Fruit fly (Drosophila melanogaster) whole organism, wandering third instar larva: ENCODE results near the gene Osi16.

Experiments
- Abd-B ChIP-seq: fragments of >200 bp; optimal IDR thresholded peaks from 2 replicates; lab custom pipeline; 2017; ENCODE audit warnings: missing biosample characterization, missing genetic modification characterization
- CG32264 ChIP-seq: fragments of 200-800 bp; sonication (Bioruptor generic); optimal IDR thresholded peaks from 2 replicates; lab custom pipeline; 2016; ENCODE audit warnings: missing biosample characterization, missing genetic modification characterization
- CG9705 ChIP-seq: fragments of 200-800 bp; sonication (Bioruptor generic); optimal IDR thresholded peaks from 2 replicates; lab custom pipeline; 2018; ENCODE audit warnings: missing biosample characterization, mild to moderate bottlenecking, missing genetic modification characterization
- CrebA ChIP-seq: fragments of 200-800 bp; sonication (Bioruptor generic); optimal IDR thresholded peaks from 2 replicates; lab custom pipeline; 2016; ENCODE audit warnings: missing biosample characterization, mild to moderate bottlenecking, missing genetic modification characterization, borderline replicate concordance
- Dfd ChIP-seq: fragments of >200 bp; optimal IDR thresholded peaks from 2 replicates; lab custom pipeline; 2017; ENCODE audit warnings: missing biosample characterization, missing genetic modification characterization
- GATAd ChIP-seq: sonication (Bioruptor generic); optimal IDR thresholded peaks from 2 replicates; lab custom pipeline; 2016; ENCODE audit warnings: missing biosample characterization, missing genetic modification characterization
- Hnf4 ChIP-seq: fragments of 200-800 bp; sonication (Bioruptor generic); optimal IDR thresholded peaks from 2 replicates; lab custom pipeline; 2016; ENCODE audit warnings: missing biosample characterization, mild to moderate bottlenecking, missing genetic modification characterization
- Hr78 ChIP-seq: fragments of >200 bp; optimal IDR thresholded peaks from 2 replicates; lab custom pipeline; 2017; ENCODE audit warnings: missing biosample characterization, missing genetic modification characterization
- Hr83 ChIP-seq: fragments of 200-300 bp; sonication (Bioruptor generic); optimal IDR thresholded peaks from 2 replicates; lab custom pipeline; 2016; ENCODE audit warnings: missing biosample characterization, mild to moderate bottlenecking, missing genetic modification characterization, moderate library complexity; ENCODE audit not compliant: poor library complexity, severe bottlenecking
- Jra ChIP-seq: sonication (Bioruptor generic); optimal IDR thresholded peaks from 2 replicates; lab custom pipeline; 2016; ENCODE audit warnings: missing biosample characterization, missing genetic modification characterization
- Myc ChIP-seq: fragments of >200 bp; optimal IDR thresholded peaks from 2 replicates; lab custom pipeline; 2017
- N ChIP-seq: fragments of >200 bp; optimal IDR thresholded peaks from 2 replicates; lab custom pipeline; 2018; ENCODE audit warnings: missing biosample characterization, missing external identifiers, missing genetic modification characterization
- OdsH ChIP-seq: fragments of 200-800 bp; sonication (Bioruptor generic); optimal IDR thresholded peaks from 2 replicates; lab custom pipeline; 2016; ENCODE audit warnings: missing biosample characterization, mild to moderate bottlenecking, missing genetic modification characterization
- Rel ChIP-seq, 2 experiments: fragments of 200-800 bp; sonication (Bioruptor generic) in 1 of 2; optimal IDR thresholded peaks; 2 replicates in 1 of 2; 3 replicates in 1 of 2; lab custom pipeline; 2016 to 2019; ENCODE audit warnings: mild to moderate bottlenecking in 2 of 2, missing biosample characterization in 2 of 2, missing genetic modification characterization in 2 of 2, moderate library complexity in 1 of 2
- Sp1 ChIP-seq: fragments of 200-800 bp; sonication (Bioruptor generic); optimal IDR thresholded peaks from 3 replicates; lab custom pipeline; 2019; ENCODE audit warnings: missing biosample characterization, mild to moderate bottlenecking, missing genetic modification characterization, moderate library complexity
- Vsx2 ChIP-seq: fragments of 200-300, 225-300 bp; sonication (Bioruptor generic); optimal IDR thresholded peaks from 2 replicates; lab custom pipeline; 2018; ENCODE audit warnings: missing biosample characterization, missing genetic modification characterization; ENCODE audit not compliant: partially characterized antibody
- brk ChIP-seq: fragments of 200-800 bp; sonication (Bioruptor generic); optimal IDR thresholded peaks from 2 replicates; lab custom pipeline; 2016; ENCODE audit warnings: missing biosample characterization, mild to moderate bottlenecking, missing genetic modification characterization
- dmrt93B ChIP-seq: fragments of 200-800 bp; sonication (Bioruptor generic); optimal IDR thresholded peaks from 2 replicates; lab custom pipeline; 2018; ENCODE audit warnings: missing biosample characterization, mild to moderate bottlenecking, missing genetic modification characterization
- dsf ChIP-seq: sonication (Bioruptor generic); optimal IDR thresholded peaks from 2 replicates; lab custom pipeline; 2016; ENCODE audit warnings: missing biosample characterization, missing genetic modification characterization, borderline replicate concordance
- ey ChIP-seq: fragments of 200-800 bp; sonication (Bioruptor generic); optimal IDR thresholded peaks from 2 replicates; lab custom pipeline; 2016; ENCODE audit warnings: missing biosample characterization, missing genetic modification characterization
- foxo ChIP-seq, 2 experiments: fragments of 200-800 bp; sonication (Bioruptor generic); optimal IDR thresholded peaks; 2 replicates in 1 of 2; 3 replicates in 1 of 2; lab custom pipeline; 2016 to 2017; ENCODE audit warnings: missing biosample characterization in 2 of 2, missing genetic modification characterization in 2 of 2
- fru ChIP-seq: fragments of 200-800 bp; sonication (Bioruptor generic); optimal IDR thresholded peaks from 3 replicates; lab custom pipeline; 2016; ENCODE audit warnings: missing biosample characterization, mild to moderate bottlenecking, missing genetic modification characterization
- h ChIP-seq: fragments of 200-800 bp; sonication (Bioruptor generic); optimal IDR thresholded peaks from 3 replicates; lab custom pipeline; 2016; ENCODE audit warnings: missing biosample characterization, mild to moderate bottlenecking, missing genetic modification characterization
- jim ChIP-seq: fragments of 175-275, 200-325 bp; sonication (Bioruptor generic); optimal IDR thresholded peaks from 2 replicates; lab custom pipeline; 2016; ENCODE audit warnings: missing biosample characterization, mild to moderate bottlenecking, missing genetic modification characterization
- pan ChIP-seq: fragments of >200 bp; optimal IDR thresholded peaks from 2 replicates; lab custom pipeline; 2017
- psq ChIP-seq: fragments of 200-800 bp; sonication (Bioruptor generic); optimal IDR thresholded peaks from 3 replicates; lab custom pipeline; 2017; ENCODE audit warnings: missing biosample characterization, mild to moderate bottlenecking, missing genetic modification characterization, moderate library complexity
- rgr ChIP-seq: fragments of 200-800 bp; sonication (Bioruptor generic); optimal IDR thresholded peaks from 3 replicates; lab custom pipeline; 2016; ENCODE audit warnings: missing biosample characterization, mild to moderate bottlenecking, missing genetic modification characterization
- sage ChIP-seq: fragments of 200-800 bp; sonication (Bioruptor generic); optimal IDR thresholded peaks from 2 replicates; lab custom pipeline; 2016; ENCODE audit warnings: missing biosample characterization, mild to moderate bottlenecking, missing genetic modification characterization
- tai ChIP-seq: sonication (Bioruptor generic); optimal IDR thresholded peaks from 2 replicates; lab custom pipeline; 2016; ENCODE audit warnings: missing biosample characterization, missing genetic modification characterization
- usp ChIP-seq: fragments of >200 bp; optimal IDR thresholded peaks from 2 replicates; lab custom pipeline; 2017; ENCODE audit warnings: missing biosample characterization, missing genetic modification characterization

Osi16 gene

DNA sequence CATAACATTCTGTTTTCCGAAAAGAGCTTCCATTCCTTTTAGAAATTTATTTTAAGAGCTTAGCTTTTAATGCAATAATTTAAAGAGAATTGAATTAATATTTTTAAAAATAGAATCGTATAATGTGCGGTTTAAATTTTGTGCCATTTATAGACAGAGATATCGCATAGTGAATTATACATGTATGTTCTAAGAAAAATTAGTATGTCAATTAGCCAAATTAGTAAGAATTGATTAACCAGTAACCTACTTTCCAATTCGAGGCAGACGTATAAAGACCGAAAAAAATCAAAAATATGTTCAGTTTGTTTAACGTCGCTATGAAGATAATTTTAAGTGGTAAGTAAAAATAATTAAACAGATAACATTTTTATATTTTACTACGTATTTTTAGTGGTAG lies 4.6 kb downstream of the Osi16 start, which contains the start of gene CG31560:
Gene CG31560 (plus strand): TSS at position 301 of the 400 bp plus-strand sequence.
- TF ChIP-seq Dfd (GFP tag; lab: Kevin White, UChicago) (no peak), Hnf4 (GFP tag; lab: Kevin White, UChicago) (no peak), GATAd (no peak), usp (GFP tag; lab: Kevin White, UChicago) (no peak)

dm6 chr3R:6311641-6312259 lies 6.7 kb downstream of the Osi16 start, which contains the start of gene Osi17:
Osi17 (plus strand) TSS chr3R:6311772.
- no peak for TF ChIP-seq jim (GFP tag; lab: Kevin White, UChicago)
- TF ChIP-seq fru (GFP tag; lab: Kevin White, UChicago), result peak; percentile 16

DNA sequence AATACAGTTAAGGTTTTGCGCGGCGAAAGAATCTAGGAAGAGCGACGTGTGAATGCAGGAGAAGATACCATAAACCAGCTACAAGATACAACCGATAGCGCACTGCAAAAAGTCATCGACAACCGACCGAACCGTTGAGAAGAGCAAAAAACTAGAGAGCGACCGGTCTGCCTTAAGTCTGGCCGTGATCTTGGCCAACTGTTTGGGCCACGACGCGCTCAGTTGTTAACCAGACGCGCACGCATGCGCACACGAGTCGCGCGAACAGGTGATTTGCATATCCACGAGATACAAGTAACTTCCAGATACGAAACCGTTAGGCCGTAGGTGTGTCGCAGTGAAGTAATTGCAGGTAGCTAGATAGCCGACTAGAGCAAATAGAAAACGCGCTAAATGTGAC lies 10.0 kb downstream of the Osi16 start:
- TF ChIP-seq Hr78 (no peak), pan (lab: Kevin White, UChicago) (no peak), Dfd (GFP tag; lab: Kevin White, UChicago) (no peak), h (GFP tag; lab: Kevin White, UChicago) (no peak), Myc (lab: Kevin White, UChicago) (no peak), sage (GFP tag; lab: Kevin White, UChicago) (no peak), fru (GFP tag; lab: Kevin White, UChicago) (no peak), CG32264 (GFP tag; lab: Kevin White, UChicago) (no peak), Hr83 (GFP tag; lab: Kevin White, UChicago) (no peak), dsf (GFP tag; lab: Kevin White, UChicago) (no peak), psq (no peak), CG9705 (no peak), Jra (GFP tag; lab: Kevin White, UChicago) (no peak), ey (GFP tag; lab: Kevin White, UChicago) (no peak)

DNA sequence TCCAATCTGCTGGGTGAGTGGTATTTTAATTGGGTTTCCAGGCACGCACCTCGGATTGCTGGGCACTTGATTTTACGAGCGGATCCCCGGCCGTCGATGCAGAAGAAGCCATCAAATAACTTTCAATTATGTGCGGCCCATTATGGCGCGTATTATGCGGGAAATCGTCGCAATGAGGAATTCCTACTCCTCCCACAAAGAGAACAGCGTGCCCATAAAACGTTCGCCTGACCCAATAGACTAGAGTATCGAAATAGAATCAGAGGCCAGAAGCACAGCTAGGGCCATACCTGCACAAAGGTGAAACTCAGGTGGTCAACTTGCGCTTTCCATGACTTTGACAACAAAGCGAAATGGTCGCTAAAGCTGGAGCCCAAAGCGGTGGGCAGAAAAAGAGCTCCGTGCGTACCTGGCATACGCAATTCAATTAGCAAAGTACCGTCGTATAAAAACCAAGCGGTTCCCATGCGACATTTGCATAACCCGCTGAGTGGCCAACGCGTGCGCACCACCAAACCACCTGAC lies 24.8 kb downstream of the Osi16 start, which contains the start of gene Osi18:
Gene Osi18 (plus strand): TSS at position 475 of the 525 bp plus-strand sequence.
- TF ChIP-seq Vsx2 (GFP tag; lab: Kevin White, UChicago), result no peak
- no peak for TF ChIP-seq CG32264 (GFP tag; lab: Kevin White, UChicago)

- TF ChIP-seq OdsH (no peak), N (GFP tag; lab: Kevin White, UChicago) (no peak), Abd-B (GFP tag; lab: Kevin White, UChicago) (no peak), rgr (GFP tag; lab: Kevin White, UChicago) (no peak), dmrt93B (GFP tag; lab: Kevin White, UChicago) (no peak), CrebA (GFP tag; lab: Kevin White, UChicago) (no peak), Hr83 (GFP tag; lab: Kevin White, UChicago) (no peak), GATAd (no peak), brk (GFP tag; lab: Kevin White, UChicago) (no peak), CG32264 (GFP tag; lab: Kevin White, UChicago) (no peak), Sp1 (no peak), Dfd (GFP tag; lab: Kevin White, UChicago) (no peak), tai (GFP tag; lab: Kevin White, UChicago) (no peak), foxo (GFP tag; optimal IDR thresholded peaks at IDR 0.05; lab: Kevin White, UChicago) (no peak), Rel (GFP tag; optimal IDR thresholded peaks at IDR 0.05; lab: Kevin White, UChicago) (no peak), Rel (tag; optimal IDR thresholded peaks at IDR 0.05; lab: Kevin White, UChicago) (no peak)
Measured at dm6 chr3R:6334906-6335433, 29.9 kb downstream of the Osi16 start, which contains the start of gene Osi19. Osi19 (plus strand) TSS chr3R:6335362.
